Fruit fly (Drosophila melanogaster) whole organism, embryonic: ENCODE measurements around the gene CG9630.

Experiments used
- ATbp ChIP-seq: fragments of 200-800 bp; sonication (Bioruptor generic); optimal IDR thresholded peaks from 2 replicates; lab custom pipeline; 2017; ENCODE audit warnings: missing biosample characterization, mild to moderate bottlenecking, missing genetic modification characterization, missing genetic modification reagents
- Ada2b ChIP-seq: fragments of 200-800 bp; sonication (Bioruptor generic); IDR thresholded peaks from 2 replicates; pipeline ENCODE4 v1.3.6; 2022; ENCODE audit warnings: missing biosample characterization, missing genetic modification characterization
- Atf-2 ChIP-seq: fragments of 200-800 bp; sonication (Bioruptor generic); optimal IDR thresholded peaks from 2 replicates; lab custom pipeline; 2016; ENCODE audit warnings: missing biosample characterization, missing genetic modification characterization
- CG10147 ChIP-seq: fragments of 200-800 bp; sonication (Bioruptor generic); optimal IDR thresholded peaks from 2 replicates; lab custom pipeline; 2019; ENCODE audit warnings: missing biosample characterization, mild to moderate bottlenecking, missing genetic modification characterization, moderate library complexity
- CG10267 ChIP-seq: fragments of 200-800 bp; sonication (Bioruptor generic); optimal IDR thresholded peaks from 2 replicates; lab custom pipeline; 2018; ENCODE audit warnings: missing biosample characterization, mild to moderate bottlenecking, missing genetic modification characterization, moderate library complexity
- CG10321 ChIP-seq: fragments of 200-800 bp; sonication (Bioruptor generic); IDR thresholded peaks from 2 replicates; pipeline ENCODE4 v1.3.6; 2022; ENCODE audit warnings: missing biosample characterization, missing genetic modification characterization
- CG11247 ChIP-seq: fragments of 200-800 bp; sonication (Bioruptor generic); IDR thresholded peaks from 2 replicates; pipeline ENCODE4 v1.3.6; 2022; ENCODE audit warnings: missing biosample characterization, missing genetic modification characterization
- CG11456 ChIP-seq: fragments of 200-800 bp; sonication (Bioruptor generic); IDR thresholded peaks from 3 replicates; pipeline ENCODE4 v1.3.6; 2022; ENCODE audit warnings: missing biosample characterization, missing genetic modification characterization
- CG11723 ChIP-seq: fragments of 200-800 bp; sonication (Bioruptor generic); optimal IDR thresholded peaks from 2 replicates; lab custom pipeline; 2017; ENCODE audit warnings: missing biosample characterization, mild to moderate bottlenecking, missing genetic modification characterization
- CG15269 ChIP-seq: fragments of 200-800 bp; sonication (Bioruptor generic); optimal IDR thresholded peaks from 2 replicates; lab custom pipeline; 2018; ENCODE audit warnings: missing biosample characterization, mild to moderate bottlenecking, missing genetic modification characterization, moderate library complexity
- CG15479 ChIP-seq: fragments of 200-800 bp; sonication (Bioruptor generic); optimal IDR thresholded peaks from 3 replicates; lab custom pipeline; 2019; ENCODE audit warnings: missing biosample characterization, mild to moderate bottlenecking, missing genetic modification characterization, moderate library complexity
- CG17612 ChIP-seq: fragments of 200-800 bp; sonication (Bioruptor generic); IDR thresholded peaks from 2 replicates; pipeline ENCODE4 v1.3.6; 2022; ENCODE audit warnings: missing biosample characterization, missing genetic modification characterization
- CG18262 ChIP-seq: fragments of 200-800 bp; optimal IDR thresholded peaks from 3 replicates; lab custom pipeline; 2019; ENCODE audit warnings: missing biosample characterization, mild to moderate bottlenecking, missing genetic modification characterization, moderate library complexity
- CG2889 ChIP-seq: fragments of 200-800 bp; sonication (Bioruptor generic); IDR thresholded peaks from 3 replicates; pipeline ENCODE4 v1.3.6; 2022; ENCODE audit warnings: missing biosample characterization, missing genetic modification characterization
- CG33213 ChIP-seq: fragments of 200-800 bp; sonication (Bioruptor generic); optimal IDR thresholded peaks from 3 replicates; lab custom pipeline; 2016; ENCODE audit warnings: missing biosample characterization, missing genetic modification characterization
- CG42726 ChIP-seq: fragments of 200-800 bp; sonication (Bioruptor generic); IDR thresholded peaks from 2 replicates; pipeline ENCODE4 v1.3.6; 2022; ENCODE audit warnings: missing biosample characterization, missing genetic modification characterization; ENCODE audit not compliant: partially characterized antibody
- CG4424 ChIP-seq: fragments of 200-800 bp; sonication (Bioruptor generic); optimal IDR thresholded peaks from 3 replicates; lab custom pipeline; 2016; ENCODE audit warnings: missing biosample characterization, missing genetic modification characterization
- CG4707 ChIP-seq: fragments of 200-800 bp; sonication (Bioruptor generic); optimal IDR thresholded peaks from 2 replicates; lab custom pipeline; 2018; ENCODE audit warnings: missing biosample characterization, mild to moderate bottlenecking, missing genetic modification characterization, moderate library complexity
- CG6791 ChIP-seq: fragments of 200-800 bp; sonication (Bioruptor generic); IDR thresholded peaks from 3 replicates; pipeline ENCODE4 v1.3.6; 2022; ENCODE audit warnings: missing biosample characterization, missing genetic modification characterization; ENCODE audit not compliant: partially characterized antibody
- CG7271 ChIP-seq: fragments of 200-800 bp; sonication (Bioruptor generic); optimal IDR thresholded peaks from 2 replicates; lab custom pipeline; 2018; ENCODE audit warnings: missing biosample characterization, mild to moderate bottlenecking, missing genetic modification characterization, moderate library complexity
- CG7928 ChIP-seq: fragments of 200-800 bp; sonication (Bioruptor generic); optimal IDR thresholded peaks from 2 replicates; lab custom pipeline; 2017; ENCODE audit warnings: missing biosample characterization, mild to moderate bottlenecking, missing genetic modification characterization
- CG9797 ChIP-seq: fragments of 200-800 bp; sonication (Bioruptor generic); optimal IDR thresholded peaks from 3 replicates; lab custom pipeline; 2018; ENCODE audit warnings: missing biosample characterization, mild to moderate bottlenecking, missing genetic modification characterization
- CG9932 ChIP-seq: fragments of 200-800 bp; sonication (Bioruptor generic); IDR thresholded peaks from 2 replicates; pipeline ENCODE4 v1.3.6; 2022; ENCODE audit warnings: missing biosample characterization, missing genetic modification characterization
- CTCF ChIP-seq: fragments of 200-800 bp; sonication (Bioruptor generic); optimal IDR thresholded peaks from 2 replicates; lab custom pipeline; 2017; ENCODE audit warnings: missing biosample characterization, mild to moderate bottlenecking, missing genetic modification characterization, moderate library complexity
- CrebB ChIP-seq: fragments of 200-800 bp; sonication (Bioruptor generic); optimal IDR thresholded peaks from 3 replicates; lab custom pipeline; 2018; ENCODE audit warnings: missing biosample characterization, mild to moderate bottlenecking, missing genetic modification characterization
- ERR ChIP-seq: fragments of 200-800 bp; sonication (Bioruptor generic); optimal IDR thresholded peaks from 2 replicates; lab custom pipeline; 2016; ENCODE audit warnings: missing biosample characterization, missing genetic modification characterization
- Elba2 ChIP-seq: fragments of 200-800 bp; sonication (Bioruptor generic); optimal IDR thresholded peaks from 3 replicates; lab custom pipeline; 2016; ENCODE audit warnings: missing biosample characterization, missing genetic modification characterization
- Ets65A ChIP-seq: fragments of 200-800 bp; sonication (Bioruptor generic); peaks from one replicate; lab custom pipeline; 2016; ENCODE audit warnings: missing biosample characterization, missing genetic modification characterization
- HmgD ChIP-seq: fragments of 200-800 bp; sonication (Bioruptor generic); optimal IDR thresholded peaks from 3 replicates; lab custom pipeline; 2016; ENCODE audit warnings: missing biosample characterization, missing genetic modification characterization
- Hmr ChIP-seq: fragments of 200-800 bp; sonication (Bioruptor generic); optimal IDR thresholded peaks from 3 replicates; lab custom pipeline; 2017; ENCODE audit warnings: mild to moderate bottlenecking, missing biosample characterization, missing genetic modification reagents, missing genetic modification characterization
- Lim3 ChIP-seq: fragments of 200-800 bp; sonication (Bioruptor generic); IDR thresholded peaks from 2 replicates; pipeline ENCODE4 v1.3.6; 2022; ENCODE audit warnings: missing biosample characterization, missing genetic modification characterization
- Opbp ChIP-seq: fragments of 200-800 bp; sonication (Bioruptor generic); IDR thresholded peaks from 3 replicates; pipeline ENCODE4 v1.3.6; 2022; ENCODE audit warnings: missing biosample characterization, missing genetic modification characterization; ENCODE audit not compliant: partially characterized antibody
- Side ChIP-seq: fragments of 200-800 bp; sonication (Bioruptor generic); optimal IDR thresholded peaks from 2 replicates; lab custom pipeline; 2016; ENCODE audit warnings: missing biosample characterization, missing genetic modification characterization
- az2 ChIP-seq: fragments of 200-800 bp; sonication (Bioruptor generic); optimal IDR thresholded peaks from 3 replicates; lab custom pipeline; 2016; ENCODE audit warnings: missing biosample characterization, missing genetic modification characterization
- bcd ChIP-seq: fragments of 200-800 bp; sonication (Bioruptor generic); optimal IDR thresholded peaks from 2 replicates; lab custom pipeline; 2017; ENCODE audit warnings: missing biosample characterization, mild to moderate bottlenecking, missing genetic modification characterization
- cg ChIP-seq: fragments of 200-800 bp; sonication (Bioruptor generic); optimal IDR thresholded peaks from 3 replicates; lab custom pipeline; 2019; ENCODE audit warnings: missing biosample characterization, mild to moderate bottlenecking, missing genetic modification characterization, moderate library complexity
- da ChIP-seq: fragments of 200-800 bp; sonication (Bioruptor generic); optimal IDR thresholded peaks from 2 replicates; lab custom pipeline; 2016; ENCODE audit warnings: missing biosample characterization, missing genetic modification characterization
- dysf ChIP-seq: fragments of 200-800 bp; sonication (Bioruptor generic); IDR thresholded peaks from 3 replicates; pipeline ENCODE4 v1.3.6; 2022; ENCODE audit warnings: missing biosample characterization, missing genetic modification characterization
- esg ChIP-seq: fragments of 200-800 bp; sonication (Bioruptor generic); conservative IDR thresholded peaks from 2 replicates; pipeline ENCODE4 v1.3.6; 2022; ENCODE audit warnings: missing biosample characterization, missing genetic modification characterization
- hkb ChIP-seq, 2 experiments: fragments of 200-800 bp in 1 of 2; fragments of >200 bp in 1 of 2; sonication (Bioruptor generic) in 1 of 2; IDR thresholded peaks in 1 of 2; optimal IDR thresholded peaks in 1 of 2; 2 replicates each; pipeline versions ENCODE4 v1.3.6 to Lab custom; 2017 to 2022; ENCODE audit warnings: missing biosample characterization in 1 of 2, missing genetic modification characterization in 1 of 2
- jumu ChIP-seq: fragments of 200-800 bp; sonication (Bioruptor generic); optimal IDR thresholded peaks from 3 replicates; lab custom pipeline; 2016; ENCODE audit warnings: missing biosample characterization, missing genetic modification characterization
- kay ChIP-seq: fragments of 200-800 bp; sonication (Bioruptor generic); optimal IDR thresholded peaks from 2 replicates; lab custom pipeline; 2016; ENCODE audit warnings: missing biosample characterization, missing genetic modification characterization
- knrl ChIP-seq: fragments of 200-800 bp; sonication (Bioruptor generic); IDR thresholded peaks from 3 replicates; pipeline ENCODE4 v1.3.6; 2022; ENCODE audit warnings: missing biosample characterization, missing genetic modification characterization; ENCODE audit not compliant: partially characterized antibody
- mam ChIP-seq: fragments of 200-800 bp; sonication (Bioruptor generic); optimal IDR thresholded peaks from 3 replicates; lab custom pipeline; 2016; ENCODE audit warnings: missing biosample characterization, missing genetic modification characterization
- mirr ChIP-seq: fragments of 200-800 bp; sonication (Bioruptor generic); optimal IDR thresholded peaks from 3 replicates; lab custom pipeline; 2018; ENCODE audit warnings: missing biosample characterization, mild to moderate bottlenecking, missing genetic modification characterization
- phol ChIP-seq: fragments of 200-800 bp; sonication (Bioruptor generic); optimal IDR thresholded peaks from 3 replicates; lab custom pipeline; 2018; ENCODE audit warnings: missing biosample characterization, mild to moderate bottlenecking, missing genetic modification characterization, moderate library complexity
- pita ChIP-seq: fragments of 200-800 bp; sonication (Bioruptor generic); optimal IDR thresholded peaks from 2 replicates; lab custom pipeline; 2017; ENCODE audit warnings: missing biosample characterization, mild to moderate bottlenecking, missing genetic modification characterization
- pzg ChIP-seq: fragments of 200-800 bp; sonication (Bioruptor generic); optimal IDR thresholded peaks from 3 replicates; lab custom pipeline; 2018; ENCODE audit warnings: missing biosample characterization, mild to moderate bottlenecking, missing genetic modification characterization, moderate library complexity
- rib ChIP-seq: fragments of 200-800 bp; sonication (Bioruptor generic); IDR thresholded peaks from 2 replicates; pipeline ENCODE4 v1.3.6; 2022; ENCODE audit warnings: missing biosample characterization, missing genetic modification characterization
- salm ChIP-seq: fragments of 200-800 bp; sonication (Bioruptor generic); optimal IDR thresholded peaks from 2 replicates; lab custom pipeline; 2018; ENCODE audit warnings: missing biosample characterization, mild to moderate bottlenecking, missing genetic modification characterization
- so ChIP-seq: fragments of 200-800 bp; sonication (Bioruptor generic); IDR thresholded peaks from 3 replicates; pipeline ENCODE4 v1.3.6; 2022; ENCODE audit warnings: missing biosample characterization, missing genetic modification characterization
- twi ChIP-seq: fragments of 200-800 bp; optimal IDR thresholded peaks from 2 replicates; lab custom pipeline; 2019; ENCODE audit warnings: missing biosample characterization, mild to moderate bottlenecking, missing genetic modification characterization, moderate library complexity

CG9630 gene

dm6 chr3R:8233370-8233773 lies 36.3 kb downstream of the CG9630 start, which contains the start of gene PolI (continued):
- no peak for TF ChIP-seq da
- no peak for TF ChIP-seq ERR (GFP tag; lab: Kevin White, UChicago)
- TF ChIP-seq CG2889 (GFP tag; lab: Robert Waterston, UW) = no peak
- TF ChIP-seq rib (GFP tag; lab: Robert Waterston, UW) = no peak
- no peak for TF ChIP-seq CG4707 (GFP tag; lab: Kevin White, UChicago)
- TF ChIP-seq bcd (GFP tag; lab: Kevin White, UChicago) = peak; percentile 31
- peak; percentile 70 for TF ChIP-seq CTCF (GFP tag; lab: Kevin White, UChicago)
- TF ChIP-seq CG15269 (tag; lab: Kevin White, UChicago) = no peak
- peak; percentile 76 for TF ChIP-seq CG33213 (GFP tag; lab: Kevin White, UChicago)
- TF ChIP-seq Elba2 = peak; percentile 12
- TF ChIP-seq kay (GFP tag; lab: Kevin White, UChicago) = peak; percentile 70
- TF ChIP-seq hkb (optimal IDR thresholded peaks at IDR 0.05; lab: Kevin White, UChicago) = no peak
- TF ChIP-seq hkb (GFP tag; IDR thresholded peaks at IDR 0.05; lab: Robert Waterston, UW) = no peak
- TF ChIP-seq ATbp (GFP tag; lab: Kevin White, UChicago) = no peak
- TF ChIP-seq CG6791 (GFP tag; lab: Robert Waterston, UW) = no peak
- no peak for TF ChIP-seq esg (GFP tag; lab: Robert Waterston, UW)
- no peak for TF ChIP-seq CG7928 (GFP tag; lab: Kevin White, UChicago)
- TF ChIP-seq CG10321 (GFP tag; lab: Robert Waterston, UW) = no peak
- TF ChIP-seq CG18262 (tag; lab: Kevin White, UChicago) = no peak
- peak; percentile 11 for TF ChIP-seq salm (tag; lab: Kevin White, UChicago)
- TF ChIP-seq CG11723 (GFP tag; lab: Kevin White, UChicago) = no peak
- TF ChIP-seq CG4424 (GFP tag; lab: Kevin White, UChicago) = peak; percentile 32
- TF ChIP-seq so (GFP tag; lab: Robert Waterston, UW) = no peak
- peak; percentile 93 for TF ChIP-seq pzg (GFP tag; lab: Kevin White, UChicago)
- TF ChIP-seq Lim3 (GFP tag; lab: Robert Waterston, UW) = no peak
- no peak for TF ChIP-seq Side (GFP tag; lab: Kevin White, UChicago)
- TF ChIP-seq knrl (GFP tag; lab: Robert Waterston, UW) = peak; percentile 53; the same call in 2 of the 3 replicates
- peak; percentile 30 for TF ChIP-seq CG10147 (GFP tag; lab: Kevin White, UChicago)
- peak; percentile 62 for TF ChIP-seq CG9932 (GFP tag; lab: Robert Waterston, UW)
- peak; percentile 22 for TF ChIP-seq mirr (GFP tag; lab: Kevin White, UChicago)
- 0 out of 2 replicates have a peak, but pooled peaks have one; percentile 38 for TF ChIP-seq CG42726
- TF ChIP-seq phol = peak; percentile 58
- TF ChIP-seq Atf-2 = no peak
- TF ChIP-seq cg (GFP tag; lab: Kevin White, UChicago) = no peak
- peak; percentile 57 for TF ChIP-seq CG9797 (GFP tag; lab: Kevin White, UChicago)
- no peak for TF ChIP-seq az2 (GFP tag; lab: Kevin White, UChicago)
- peak; percentile 59; the same call in 2 of the 3 replicates for TF ChIP-seq Opbp (GFP tag; lab: Robert Waterston, UW)
- peak; percentile 37 for TF ChIP-seq CG15479 (GFP tag; lab: Kevin White, UChicago)
- TF ChIP-seq CG10267 (tag; lab: Kevin White, UChicago) = peak; percentile 65
- peak; percentile 81 for TF ChIP-seq Hmr (GFP tag; lab: Kevin White, UChicago)
- peak; percentile 28 for TF ChIP-seq jumu (GFP tag; lab: Kevin White, UChicago)
- TF ChIP-seq twi (tag; lab: Kevin White, UChicago) = peak; percentile 2
- TF ChIP-seq CrebB (tag; lab: Kevin White, UChicago) = no peak
- TF ChIP-seq CG11247 (GFP tag; lab: Robert Waterston, UW) = no peak
- peak; percentile 95 for TF ChIP-seq Ets65A (GFP tag; lab: Kevin White, UChicago)
- TF ChIP-seq dysf = no peak
- no peak for TF ChIP-seq Ada2b (GFP tag; lab: Robert Waterston, UW)
- no peak for TF ChIP-seq CG17612
- no peak for TF ChIP-seq CG7271 (tag; lab: Kevin White, UChicago)
- peak; percentile 46 for TF ChIP-seq pita (GFP tag; lab: Kevin White, UChicago)
- TF ChIP-seq mam = peak; percentile 26
- TF ChIP-seq CG11456 (GFP tag; lab: Robert Waterston, UW) = no peak
- TF ChIP-seq HmgD (GFP tag; lab: Kevin White, UChicago) = no peak
